Worm (Caenorhabditis elegans): Measurements from ENCODE around the gene R11D1.10.
A peak's percentile ranks its signal among the peaks of the same experiment; 100 is the strongest.

The R11D1.10 gene

ce11 chrV:12697364-12697901 is 31.9 kb upstream of the R11D1.10 start, which contains the start of gene istr-1:
istr-1 (plus strand) TSS chrV:12697858.
- TF ChIP-seq aha-1 (tag; optimal IDR thresholded peaks at IDR 0.05) = no peak
- TF ChIP-seq pax-3 (tag; optimal IDR thresholded peaks at IDR 0.05) = no peak
- no peak for TF ChIP-seq mab-9 (GFP tag; IDR thresholded peaks at IDR 0.05)
- TF ChIP-seq blmp-1 (tag; optimal IDR thresholded peaks at IDR 0.05) = no peak
- no peak for TF ChIP-seq fkh-10 (GFP tag; optimal IDR thresholded peaks at IDR 0.05)
- no peak for TF ChIP-seq fkh-4 (tag; optimal IDR thresholded peaks at IDR 0.05; ENCODE audit: borderline replicate concordance)
- peak; percentile 33 for TF ChIP-seq nhr-71 (tag; optimal IDR thresholded peaks at IDR 0.05)
- TF ChIP-seq elt-3 (tag; optimal IDR thresholded peaks at IDR 0.05) = no peak
- peak; percentile 53 for TF ChIP-seq lin-14 (GFP tag; optimal IDR thresholded peaks at IDR 0.05)
- peak; percentile 16 for TF ChIP-seq snpc-4 (tag; optimal IDR thresholded peaks at IDR 0.05)
- no peak for TF ChIP-seq isw-1 (GFP tag; IDR thresholded peaks at IDR 0.05)
- TF ChIP-seq efl-1 (optimal IDR thresholded peaks at IDR 0.05) = peak; percentile 12 to 19
- peak in 1 of 2 experiments; percentile 25 for TF ChIP-seq efl-1 (GFP tag; optimal IDR thresholded peaks at IDR 0.05 in 1 of 2)
- TF ChIP-seq tlp-1 (tag; optimal IDR thresholded peaks at IDR 0.05) = no peak
- TF ChIP-seq ces-1 (GFP tag; optimal IDR thresholded peaks at IDR 0.05) = no peak
- no peak for TF ChIP-seq egl-13 (tag; optimal IDR thresholded peaks at IDR 0.05)
- TF ChIP-seq F16B12.6 (tag; optimal IDR thresholded peaks at IDR 0.05) = no peak
- TF ChIP-seq nhr-90 (tag; optimal IDR thresholded peaks at IDR 0.05; ENCODE audit: poor library complexity) = no peak
- TF ChIP-seq sup-37 (GFP tag; optimal IDR thresholded peaks at IDR 0.05) = no peak
- no peak for TF ChIP-seq egl-27 (tag; optimal IDR thresholded peaks at IDR 0.05)
- no peak for TF ChIP-seq ets-5 (GFP tag; IDR thresholded peaks at IDR 0.05)
- TF ChIP-seq hlh-17 (GFP tag; optimal IDR thresholded peaks at IDR 0.05; ENCODE audit: borderline replicate concordance) = no peak
- TF ChIP-seq nhr-47 (tag; optimal IDR thresholded peaks at IDR 0.05) = no peak
- TF ChIP-seq ceh-82 (tag; optimal IDR thresholded peaks at IDR 0.05) = peak in 1 of 3 experiments; percentile 16
- TF ChIP-seq ama-1 (optimal IDR thresholded peaks at IDR 0.05) = no peak
- no peak for TF ChIP-seq swsn-7 (tag; optimal IDR thresholded peaks at IDR 0.05)
- peak; percentile 49 for TF ChIP-seq fos-1 (tag; optimal IDR thresholded peaks at IDR 0.05)
- peak; percentile 35 for TF ChIP-seq mep-1 (tag; optimal IDR thresholded peaks at IDR 0.05)
- TF ChIP-seq nhr-12 (tag; optimal IDR thresholded peaks at IDR 0.05) = no peak
- no peak for TF ChIP-seq nhr-77 (tag; optimal IDR thresholded peaks at IDR 0.05)
- no peak for TF ChIP-seq C04F5.9 (tag; optimal IDR thresholded peaks at IDR 0.05)
- peak in 2 of 3 experiments; percentile 7 to 51 for TF ChIP-seq dpl-1 (GFP tag; optimal IDR thresholded peaks at IDR 0.05)
- TF ChIP-seq alr-1 (tag; optimal IDR thresholded peaks at IDR 0.05; ENCODE audit: borderline replicate concordance) = no peak
- TF ChIP-seq lin-15B (tag; optimal IDR thresholded peaks at IDR 0.05) = peak; percentile 33
- peak; percentile 6 for TF ChIP-seq skn-1 (tag; optimal IDR thresholded peaks at IDR 0.05)
- peak; percentile 5 for TF ChIP-seq dsc-1 (tag; optimal IDR thresholded peaks at IDR 0.05)
- no peak for TF ChIP-seq fkh-8 (tag; optimal IDR thresholded peaks at IDR 0.05)
- TF ChIP-seq lsy-2 (tag; optimal IDR thresholded peaks at IDR 0.05) = peak in 1 of 2 experiments; percentile 33
- peak; percentile 72 for TF ChIP-seq zip-4 (GFP tag; optimal IDR thresholded peaks at IDR 0.05)
- no peak for TF ChIP-seq pag-3 (tag; optimal IDR thresholded peaks at IDR 0.05; ENCODE audit: borderline replicate concordance, insufficient read depth)
- no peak for TF ChIP-seq xbp-1 (tag; optimal IDR thresholded peaks at IDR 0.05)
- TF ChIP-seq unc-86 (tag; optimal IDR thresholded peaks at IDR 0.05) = no peak
- no peak for TF ChIP-seq unc-130 (tag; optimal IDR thresholded peaks at IDR 0.05)
- TF ChIP-seq pqm-1 (tag; optimal IDR thresholded peaks at IDR 0.05) = no peak
- TF ChIP-seq lin-35 (GFP tag; optimal IDR thresholded peaks at IDR 0.05) = peak; percentile 33 to 52
- no peak for TF ChIP-seq ceh-8 (GFP tag; optimal IDR thresholded peaks at IDR 0.05)
- TF ChIP-seq mef-2 (tag; optimal IDR thresholded peaks at IDR 0.05) = no peak
- TF ChIP-seq zag-1 (tag; optimal IDR thresholded peaks at IDR 0.05) = no peak
- no peak for TF ChIP-seq jun-1 (tag; optimal IDR thresholded peaks at IDR 0.05)
- no peak for TF ChIP-seq unc-30 (tag; optimal IDR thresholded peaks at IDR 0.05)
- TF ChIP-seq nhr-11 (tag; optimal IDR thresholded peaks at IDR 0.05) = no peak
- no peak for TF ChIP-seq hlh-4 (tag; optimal IDR thresholded peaks at IDR 0.05)
- no peak for TF ChIP-seq mdl-1 (tag; optimal IDR thresholded peaks at IDR 0.05)
